Fruit fly (Drosophila melanogaster): ENCODE data around the gene scrib.

dm6 chr3R:26548964-26549363 is 12.8 kb downstream of the scrib start:
- TF ChIP-seq Sin3A (optimal IDR thresholded peaks at IDR 0.05) (no peak), psq (optimal IDR thresholded peaks at IDR 0.05) (no peak), insv (optimal IDR thresholded peaks at IDR 0.05) (no peak), Myc (optimal IDR thresholded peaks at IDR 0.05) (no peak)
